Fruit fly (Drosophila melanogaster) whole organism, pupa: ENCODE measurements around the gene eIF2Bepsilon.

Source experiments
- CG10348 ChIP-seq: fragments of 200-800 bp; sonication (Bioruptor generic); IDR thresholded peaks from 2 replicates; pipeline ENCODE4 v1.3.6; 2022; ENCODE audit warnings: missing biosample characterization, missing genetic modification characterization
- CG12605 ChIP-seq: fragments of 200-800 bp; sonication (Bioruptor generic); IDR thresholded peaks from 2 replicates; pipeline ENCODE4 v1.3.6; 2022; ENCODE audit warnings: missing biosample characterization, missing genetic modification characterization
- CG13204 ChIP-seq: fragments of 200-800 bp; sonication (Bioruptor generic); optimal IDR thresholded peaks from 2 replicates; lab custom pipeline; 2018; ENCODE audit warnings: missing biosample characterization, mild to moderate bottlenecking, missing genetic modification characterization, moderate library complexity
- CG14655 ChIP-seq: fragments of 200-800 bp; sonication (Bioruptor generic); optimal IDR thresholded peaks from 3 replicates; lab custom pipeline; 2017; ENCODE audit warnings: mild to moderate bottlenecking, missing biosample characterization, missing genetic modification reagents, missing genetic modification characterization
- CG15710 ChIP-seq: fragments of 200-800 bp; sonication (Bioruptor generic); optimal IDR thresholded peaks from 2 replicates; lab custom pipeline; 2018; ENCODE audit warnings: missing biosample characterization, mild to moderate bottlenecking, missing genetic modification characterization, moderate library complexity
- CG17806 ChIP-seq: fragments of 200-800 bp; sonication (Bioruptor generic); optimal IDR thresholded peaks from 2 replicates; lab custom pipeline; 2018; ENCODE audit warnings: missing biosample characterization, mild to moderate bottlenecking, missing genetic modification characterization, moderate library complexity
- CG32121 ChIP-seq: fragments of 200-800 bp; sonication (Bioruptor generic); IDR thresholded peaks from 2 replicates; pipeline ENCODE4 v1.3.6; 2022; ENCODE audit warnings: missing biosample characterization, missing genetic modification characterization
- CG34367 ChIP-seq: fragments of 200-800 bp; sonication (Bioruptor generic); optimal IDR thresholded peaks from 2 replicates; lab custom pipeline; 2018; ENCODE audit warnings: missing biosample characterization, mild to moderate bottlenecking, missing genetic modification characterization
- CG4496 ChIP-seq: fragments of 200-800 bp; sonication (Bioruptor generic); IDR thresholded peaks from 3 replicates; pipeline ENCODE4 v1.3.6; 2022; ENCODE audit warnings: missing biosample characterization, missing genetic modification characterization
- CG8159 ChIP-seq: fragments of 200-800 bp; sonication (Bioruptor generic); optimal IDR thresholded peaks from 3 replicates; lab custom pipeline; 2018; ENCODE audit warnings: missing biosample characterization, mild to moderate bottlenecking, missing genetic modification characterization, moderate library complexity
- CG8301 ChIP-seq: fragments of 200-800 bp; sonication (Bioruptor generic); optimal IDR thresholded peaks from 2 replicates; lab custom pipeline; 2018; ENCODE audit warnings: missing biosample characterization, mild to moderate bottlenecking, missing genetic modification characterization
- CG9948 ChIP-seq: fragments of 200-800 bp; sonication (Bioruptor generic); optimal IDR thresholded peaks from 2 replicates; lab custom pipeline; 2018; ENCODE audit warnings: missing biosample characterization, mild to moderate bottlenecking, missing genetic modification characterization, moderate library complexity
- D1 ChIP-seq: fragments of 200-800 bp; sonication (Bioruptor generic); optimal IDR thresholded peaks from 2 replicates; lab custom pipeline; 2018; ENCODE audit warnings: missing biosample characterization, mild to moderate bottlenecking, missing genetic modification characterization, moderate library complexity
- EcR ChIP-seq: fragments of 200-800 bp; sonication (Bioruptor generic); optimal IDR thresholded peaks from 3 replicates; lab custom pipeline; 2019; ENCODE audit warnings: missing biosample characterization, missing genetic modification characterization, mild to moderate bottlenecking, moderate library complexity, missing genetic modification reagents
- Ets98B ChIP-seq: fragments of 200-800 bp; sonication (Bioruptor generic); IDR thresholded peaks from 2 replicates; pipeline ENCODE4 v1.3.6; 2022; ENCODE audit warnings: missing biosample characterization, missing genetic modification characterization
- Pif1A ChIP-seq: fragments of 200-800 bp; sonication (Bioruptor generic); optimal IDR thresholded peaks from 3 replicates; lab custom pipeline; 2016; ENCODE audit warnings: missing biosample characterization, missing genetic modification characterization
- Pif1B ChIP-seq: fragments of 200-800 bp; sonication (Bioruptor generic); optimal IDR thresholded peaks from 3 replicates; lab custom pipeline; 2016; ENCODE audit warnings: missing biosample characterization, missing genetic modification characterization
- Snoo ChIP-seq: fragments of 200-800 bp; sonication (Bioruptor generic); optimal IDR thresholded peaks from 3 replicates; lab custom pipeline; 2017; ENCODE audit warnings: missing biosample characterization, mild to moderate bottlenecking, missing genetic modification characterization, inconsistent platforms
- fd96Ca ChIP-seq: fragments of 200-800 bp; sonication (Bioruptor generic); IDR thresholded peaks from 3 replicates; pipeline ENCODE4 v1.3.6; 2022; ENCODE audit warnings: missing biosample characterization, missing genetic modification characterization
- gl ChIP-seq: fragments of 200-800 bp; sonication (Bioruptor generic); optimal IDR thresholded peaks from 2 replicates; lab custom pipeline; 2018; ENCODE audit warnings: missing biosample characterization, mild to moderate bottlenecking, missing genetic modification characterization
- rn ChIP-seq: fragments of 200-800 bp; sonication (Bioruptor generic); IDR thresholded peaks from 2 replicates; pipeline ENCODE4 v1.3.6; 2022; ENCODE audit warnings: missing biosample characterization, missing genetic modification characterization

eIF2Bepsilon gene

dm6 chrX:1968152-1968551 lies 45.5 kb upstream of the eIF2Bepsilon start:
- no peak for TF ChIP-seq CG8301 (tag; lab: Kevin White, UChicago)
- no peak for TF ChIP-seq EcR (GFP tag; lab: Kevin White, UChicago)
- no peak for TF ChIP-seq CG13204 (GFP tag; lab: Kevin White, UChicago)
- no peak for TF ChIP-seq Pif1B
- TF ChIP-seq CG4496 (GFP tag; lab: Robert Waterston, UW), result no peak
- no peak for TF ChIP-seq CG34367
- no peak for TF ChIP-seq CG17806 (tag; lab: Kevin White, UChicago)
- no peak for TF ChIP-seq CG32121

- TF ChIP-seq CG12605 (GFP tag; lab: Robert Waterston, UW) (0 out of 2 replicates have a peak, but pooled peaks have one; percentile 4), Snoo (tag; lab: Kevin White, UChicago) (no peak), EcR (GFP tag; lab: Kevin White, UChicago) (peak; percentile 65), CG14655 (peak; percentile 45), Pif1B (no peak), CG32121 (peak; percentile 73), CG13204 (GFP tag; lab: Kevin White, UChicago) (peak; percentile 37), CG8301 (tag; lab: Kevin White, UChicago) (peak; percentile 61), D1 (no peak), CG10348 (GFP tag; lab: Robert Waterston, UW) (no peak), fd96Ca (GFP tag; lab: Robert Waterston, UW) (peak; percentile 48; the same call in 2 of the 3 replicates), CG34367 (no peak), rn (GFP tag; lab: Robert Waterston, UW) (peak; percentile 14; the same call in 1 of the 2 replicates), Pif1A (GFP tag; lab: Kevin White, UChicago) (no peak), CG4496 (GFP tag; lab: Robert Waterston, UW) (peak; percentile 67), Ets98B (peak; percentile 50), gl (no peak), CG8159 (tag; lab: Kevin White, UChicago) (peak; percentile 41), CG17806 (tag; lab: Kevin White, UChicago) (peak; percentile 8), CG15710 (peak; percentile 15), CG9948 (peak; percentile 7)
Observed at dm6 chrX:1966779-1967520, 44.3 kb upstream of the eIF2Bepsilon start.

- TF ChIP-seq CG34367 (no peak), rn (GFP tag; lab: Robert Waterston, UW) (0 out of 2 replicates have a peak, but pooled peaks have one; percentile 26), CG14655 (peak; percentile 66), EcR (GFP tag; lab: Kevin White, UChicago) (peak; percentile 73), gl (no peak), fd96Ca (GFP tag; lab: Robert Waterston, UW) (peak; percentile 65; the same call in 2 of the 3 replicates), Ets98B (peak; percentile 58), CG32121 (peak; percentile 33; the same call in 1 of the 2 replicates), CG4496 (GFP tag; lab: Robert Waterston, UW) (peak; percentile 82), CG13204 (GFP tag; lab: Kevin White, UChicago) (no peak), CG17806 (tag; lab: Kevin White, UChicago) (no peak), Snoo (tag; lab: Kevin White, UChicago) (no peak), CG15710 (no peak), D1 (no peak), CG8301 (tag; lab: Kevin White, UChicago) (peak; percentile 64), Pif1A (GFP tag; lab: Kevin White, UChicago) (peak; percentile 38), Pif1B (no peak), CG8159 (tag; lab: Kevin White, UChicago) (no peak), CG9948 (peak; percentile 3), CG10348 (GFP tag; lab: Robert Waterston, UW) (no peak), CG12605 (GFP tag; lab: Robert Waterston, UW) (peak; percentile 81)
- TF ChIP-seq, all 21 proteins: peak for 11
Observed at dm6 chrX:1965979-1966778, 43.5 kb upstream of the eIF2Bepsilon start.

dm6 chrX:1965512-1965911 lies 42.8 kb upstream of the eIF2Bepsilon start:
- TF ChIP-seq CG13204 (GFP tag; lab: Kevin White, UChicago), result no peak
- no peak for TF ChIP-seq fd96Ca (GFP tag; lab: Robert Waterston, UW)
- no peak for TF ChIP-seq CG34367
- TF ChIP-seq CG15710, result no peak
- no peak for TF ChIP-seq D1
- no peak for TF ChIP-seq CG9948
- no peak for TF ChIP-seq CG14655
- TF ChIP-seq EcR (GFP tag; lab: Kevin White, UChicago), result no peak
- TF ChIP-seq Snoo (tag; lab: Kevin White, UChicago), result no peak
- no peak for TF ChIP-seq CG8301 (tag; lab: Kevin White, UChicago)
- TF ChIP-seq CG4496 (GFP tag; lab: Robert Waterston, UW), result no peak
